Fruit fly (Drosophila melanogaster) whole organism, embryonic: ENCODE measurements around the gene CG34417.

Experiments
- Blimp-1 ChIP-seq: fragments of 200-800 bp; sonication (Bioruptor generic); optimal IDR thresholded peaks from 3 replicates; lab custom pipeline; 2018; ENCODE audit warnings: missing biosample characterization, missing genetic modification characterization, mild to moderate bottlenecking, moderate library complexity, missing genetic modification reagents
- CG10321 ChIP-seq: fragments of 200-800 bp; sonication (Bioruptor generic); IDR thresholded peaks from 2 replicates; pipeline ENCODE4 v1.3.6; 2022; ENCODE audit warnings: missing biosample characterization, missing genetic modification characterization
- CG11085 ChIP-seq: fragments of 200-800 bp; sonication (Bioruptor generic); IDR thresholded peaks from 2 replicates; pipeline ENCODE4 v1.3.6; 2022; ENCODE audit warnings: missing biosample characterization, missing genetic modification characterization
- CG12942 ChIP-seq: fragments of 200-800 bp; sonication (Bioruptor generic); optimal IDR thresholded peaks from 3 replicates; lab custom pipeline; 2016; ENCODE audit warnings: missing biosample characterization, missing genetic modification characterization
- CG13123 ChIP-seq: fragments of 200-800 bp; sonication (Bioruptor generic); optimal IDR thresholded peaks from 2 replicates; lab custom pipeline; 2016; ENCODE audit warnings: missing biosample characterization, missing genetic modification characterization
- CG13775 ChIP-seq: fragments of 200-800 bp; sonication (Bioruptor generic); optimal IDR thresholded peaks from 3 replicates; lab custom pipeline; 2017; ENCODE audit warnings: missing biosample characterization, mild to moderate bottlenecking, missing genetic modification characterization
- CG1602 ChIP-seq: fragments of 200-800 bp; sonication (Bioruptor generic); optimal IDR thresholded peaks from 3 replicates; lab custom pipeline; 2016; ENCODE audit warnings: missing biosample characterization, missing genetic modification characterization
- CG16815 ChIP-seq: fragments of 200-800 bp; sonication (Bioruptor generic); optimal IDR thresholded peaks from 3 replicates; lab custom pipeline; 2017; ENCODE audit warnings: missing biosample characterization, mild to moderate bottlenecking, missing genetic modification characterization
- CG17328 ChIP-seq: fragments of 200-800 bp; sonication (Bioruptor generic); IDR thresholded peaks from 2 replicates; pipeline ENCODE4 v1.3.6; 2022; ENCODE audit warnings: missing biosample characterization, missing genetic modification characterization
- CG18262 ChIP-seq: fragments of 200-800 bp; optimal IDR thresholded peaks from 3 replicates; lab custom pipeline; 2019; ENCODE audit warnings: missing biosample characterization, mild to moderate bottlenecking, missing genetic modification characterization, moderate library complexity
- CG2875 ChIP-seq: fragments of 200-800 bp; sonication (Bioruptor generic); optimal IDR thresholded peaks from 2 replicates; lab custom pipeline; 2017; ENCODE audit warnings: missing biosample characterization, mild to moderate bottlenecking, missing genetic modification characterization, missing genetic modification reagents
- CG31224 ChIP-seq: fragments of 200-800 bp; sonication (Bioruptor generic); IDR thresholded peaks from 2 replicates; pipeline ENCODE4 v1.3.6; 2022; ENCODE audit warnings: missing biosample characterization, missing genetic modification characterization
- CG33213 ChIP-seq: fragments of 200-800 bp; sonication (Bioruptor generic); optimal IDR thresholded peaks from 3 replicates; lab custom pipeline; 2016; ENCODE audit warnings: missing biosample characterization, missing genetic modification characterization
- CG33557 ChIP-seq: fragments of 200-800 bp; sonication (Bioruptor generic); optimal IDR thresholded peaks from 2 replicates; lab custom pipeline; 2019; ENCODE audit warnings: missing biosample characterization, mild to moderate bottlenecking, missing genetic modification characterization, moderate library complexity
- CG4730 ChIP-seq: fragments of 200-800 bp; sonication (Bioruptor generic); IDR thresholded peaks from 2 replicates; pipeline ENCODE4 v1.3.6; 2022; ENCODE audit warnings: missing biosample characterization, missing genetic modification characterization
- CG6689 ChIP-seq: fragments of 200-800 bp; sonication (Bioruptor generic); IDR thresholded peaks from 2 replicates; pipeline ENCODE4 v1.3.6; 2022; ENCODE audit warnings: missing biosample characterization, missing genetic modification characterization
- CG7963 ChIP-seq: fragments of 200-800 bp; sonication (Bioruptor generic); IDR thresholded peaks from 3 replicates; pipeline ENCODE4 v1.3.6; 2022; ENCODE audit warnings: missing biosample characterization, missing genetic modification characterization; ENCODE audit not compliant: partially characterized antibody
- CHES-1-like ChIP-seq: fragments of 200-800 bp; sonication (Bioruptor generic); optimal IDR thresholded peaks from 2 replicates; lab custom pipeline; 2016; ENCODE audit warnings: missing biosample characterization, missing genetic modification characterization
- CTCF ChIP-seq: fragments of 200-800 bp; sonication (Bioruptor generic); optimal IDR thresholded peaks from 2 replicates; lab custom pipeline; 2017; ENCODE audit warnings: missing biosample characterization, mild to moderate bottlenecking, missing genetic modification characterization, moderate library complexity
- Dbx ChIP-seq: fragments of 200-800 bp; sonication (Bioruptor generic); IDR thresholded peaks from 3 replicates; pipeline ENCODE4 v1.3.6; 2022; ENCODE audit warnings: missing biosample characterization, missing genetic modification characterization
- Doc2 ChIP-seq: fragments of 200-800 bp; sonication (Bioruptor generic); IDR thresholded peaks from 2 replicates; pipeline ENCODE4 v1.3.6; 2022; ENCODE audit warnings: missing biosample characterization, missing genetic modification characterization
- Ets65A ChIP-seq: fragments of 200-800 bp; sonication (Bioruptor generic); peaks from one replicate; lab custom pipeline; 2016; ENCODE audit warnings: missing biosample characterization, missing genetic modification characterization
- Gsc ChIP-seq: fragments of 200-800 bp; sonication (Bioruptor generic); IDR thresholded peaks from 2 replicates; pipeline ENCODE4 v1.3.6; 2022; ENCODE audit warnings: missing biosample characterization, missing genetic modification characterization
- HHEX ChIP-seq: fragments of 200-800 bp; sonication (Bioruptor generic); optimal IDR thresholded peaks from 3 replicates; lab custom pipeline; 2017; ENCODE audit warnings: missing biosample characterization, mild to moderate bottlenecking, missing genetic modification characterization, missing genetic modification reagents
- Lhr ChIP-seq: fragments of 200-800 bp; sonication (Bioruptor generic); optimal IDR thresholded peaks from 3 replicates; lab custom pipeline; 2017; ENCODE audit warnings: mild to moderate bottlenecking, missing biosample characterization, missing genetic modification reagents, missing genetic modification characterization
- NC2α ChIP-seq: fragments of 200-800 bp; sonication (Bioruptor generic); optimal IDR thresholded peaks from 2 replicates; lab custom pipeline; 2016; ENCODE audit warnings: missing biosample characterization, missing genetic modification characterization
- NC2β ChIP-seq: fragments of 200-800 bp; sonication (Bioruptor generic); optimal IDR thresholded peaks from 2 replicates; lab custom pipeline; 2016; ENCODE audit warnings: missing biosample characterization, missing genetic modification characterization
- NFAT ChIP-seq: fragments of 200-800 bp; sonication (Bioruptor generic); IDR thresholded peaks from 2 replicates; pipeline ENCODE4 v1.3.6; 2022; ENCODE audit warnings: missing biosample characterization, missing genetic modification characterization
- NfI ChIP-seq: fragments of 200-800 bp; sonication (Bioruptor generic); optimal IDR thresholded peaks from 3 replicates; lab custom pipeline; 2018; ENCODE audit warnings: missing biosample characterization, mild to moderate bottlenecking, missing genetic modification characterization, moderate library complexity
- ac ChIP-seq: fragments of 200-800 bp; sonication (Bioruptor generic); optimal IDR thresholded peaks from 3 replicates; lab custom pipeline; 2017; ENCODE audit warnings: missing biosample characterization, mild to moderate bottlenecking, missing genetic modification characterization
- ara ChIP-seq: fragments of 200-800 bp; sonication (Bioruptor generic); IDR thresholded peaks from 2 replicates; pipeline ENCODE4 v1.3.6; 2022; ENCODE audit warnings: missing biosample characterization, missing genetic modification characterization
- chinmo ChIP-seq: fragments of 200-800 bp; sonication (Bioruptor generic); IDR thresholded peaks from 4 replicates; pipeline ENCODE4 v1.3.6; 2022; ENCODE audit warnings: missing biosample characterization, missing genetic modification characterization; ENCODE audit not compliant: partially characterized antibody
- crc ChIP-seq: fragments of 200-800 bp; sonication (Bioruptor generic); optimal IDR thresholded peaks from 2 replicates; lab custom pipeline; 2016; ENCODE audit warnings: missing biosample characterization, missing genetic modification characterization
- crol ChIP-seq: fragments of 200-800 bp; sonication (Bioruptor generic); IDR thresholded peaks from 2 replicates; pipeline ENCODE4 v1.3.6; 2022; ENCODE audit warnings: missing biosample characterization, missing genetic modification characterization
- dimm ChIP-seq: fragments of 200-800 bp; sonication (Bioruptor generic); IDR thresholded peaks from 2 replicates; pipeline ENCODE4 v1.3.6; 2022; ENCODE audit warnings: missing biosample characterization, missing genetic modification characterization
- disco-r ChIP-seq: fragments of 200-800 bp; sonication (Bioruptor generic); optimal IDR thresholded peaks from 2 replicates; lab custom pipeline; 2016; ENCODE audit warnings: missing biosample characterization, missing genetic modification characterization
- lilli ChIP-seq: fragments of 200-800 bp; sonication (Bioruptor generic); optimal IDR thresholded peaks from 3 replicates; lab custom pipeline; 2016; ENCODE audit warnings: missing biosample characterization, missing genetic modification characterization
- mam ChIP-seq: fragments of 200-800 bp; sonication (Bioruptor generic); optimal IDR thresholded peaks from 3 replicates; lab custom pipeline; 2016; ENCODE audit warnings: missing biosample characterization, missing genetic modification characterization
- mld ChIP-seq: fragments of 200-800 bp; sonication (Bioruptor generic); IDR thresholded peaks from 3 replicates; pipeline ENCODE4 v1.3.6; 2022; ENCODE audit warnings: missing biosample characterization, missing genetic modification characterization; ENCODE audit not compliant: partially characterized antibody
- phol ChIP-seq: fragments of 200-800 bp; sonication (Bioruptor generic); optimal IDR thresholded peaks from 3 replicates; lab custom pipeline; 2018; ENCODE audit warnings: missing biosample characterization, mild to moderate bottlenecking, missing genetic modification characterization, moderate library complexity
- ro ChIP-seq: fragments of 200-800 bp; sonication (Bioruptor generic); IDR thresholded peaks from 2 replicates; pipeline ENCODE4 v1.3.6; 2022; ENCODE audit warnings: missing biosample characterization, missing genetic modification characterization
- salm ChIP-seq: fragments of 200-800 bp; sonication (Bioruptor generic); optimal IDR thresholded peaks from 2 replicates; lab custom pipeline; 2018; ENCODE audit warnings: missing biosample characterization, mild to moderate bottlenecking, missing genetic modification characterization
- sd ChIP-seq: fragments of 200-800 bp; sonication (Bioruptor generic); optimal IDR thresholded peaks from 3 replicates; lab custom pipeline; 2018; ENCODE audit warnings: missing biosample characterization, mild to moderate bottlenecking, missing genetic modification characterization, moderate library complexity
- slp2 ChIP-seq: fragments of 200-800 bp; sonication (Bioruptor generic); optimal IDR thresholded peaks from 2 replicates; lab custom pipeline; 2016; ENCODE audit warnings: missing biosample characterization, missing genetic modification characterization
- tna ChIP-seq: fragments of 200-800 bp; sonication (Bioruptor generic); IDR thresholded peaks from 2 replicates; pipeline ENCODE4 v1.3.6; 2022; ENCODE audit warnings: missing biosample characterization, missing genetic modification characterization; ENCODE audit not compliant: partially characterized antibody
- tx ChIP-seq: fragments of 200-800 bp; sonication (Bioruptor generic); optimal IDR thresholded peaks from 2 replicates; lab custom pipeline; 2016; ENCODE audit warnings: missing biosample characterization, missing genetic modification characterization
- z ChIP-seq: fragments of 200-800 bp; sonication (Bioruptor generic); IDR thresholded peaks from 3 replicates; pipeline ENCODE4 v1.3.6; 2022; ENCODE audit warnings: missing biosample characterization, missing genetic modification characterization

CG34417 gene

DNA sequence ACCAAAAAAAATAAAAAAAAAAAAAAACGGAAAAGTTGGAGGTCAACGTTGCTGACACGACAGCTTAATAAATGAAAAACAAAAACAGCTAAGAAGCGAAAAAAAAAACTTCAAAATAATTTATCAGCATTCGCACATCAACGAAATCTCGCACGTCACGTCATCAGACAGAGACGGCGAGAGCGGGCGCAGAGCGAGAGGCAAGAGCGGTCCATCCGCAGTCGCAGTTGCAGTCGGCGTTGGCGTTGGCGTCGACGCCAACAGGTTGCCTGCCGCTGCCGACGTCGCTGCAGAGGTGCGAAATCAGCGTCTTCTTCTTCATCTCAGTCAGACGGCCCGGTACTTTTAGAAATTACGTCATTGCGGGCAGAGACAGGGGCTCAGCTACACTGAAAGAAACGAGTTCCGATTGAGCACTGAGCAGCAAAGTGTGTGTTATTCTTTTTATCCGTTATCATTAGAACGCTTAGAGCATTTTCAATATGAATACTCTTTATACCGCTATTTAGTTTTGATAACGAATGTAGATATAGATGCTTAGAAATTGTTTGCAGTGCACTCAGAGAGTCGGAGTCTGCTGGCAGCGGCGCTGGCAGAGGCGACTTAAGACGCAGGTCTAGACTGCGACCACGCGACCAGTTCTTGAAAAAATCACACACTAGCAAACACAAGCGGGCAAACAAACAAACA lies 9.0 kb downstream of the CG34417 start (continued):
- peak; percentile 67 for TF ChIP-seq disco-r (GFP tag; lab: Kevin White, UChicago)
- peak; percentile 96 for TF ChIP-seq CG6689 (GFP tag; lab: Robert Waterston, UW)
- peak; percentile 94 for TF ChIP-seq phol (tag; lab: Kevin White, UChicago)
- TF ChIP-seq CG17328 (GFP tag; lab: Robert Waterston, UW), result peak; percentile 96
- TF ChIP-seq Doc2, result peak; percentile 76
- TF ChIP-seq CG13775 (GFP tag; lab: Kevin White, UChicago), result peak; percentile 91
- TF ChIP-seq z (GFP tag; lab: Robert Waterston, UW), result peak; percentile 69; the same call in 2 of the 3 replicates
- peak; percentile 94 for TF ChIP-seq CG18262 (tag; lab: Kevin White, UChicago)
- TF ChIP-seq CHES-1-like, result peak; percentile 96
- TF ChIP-seq tna (GFP tag; lab: Robert Waterston, UW), result no peak

DNA sequence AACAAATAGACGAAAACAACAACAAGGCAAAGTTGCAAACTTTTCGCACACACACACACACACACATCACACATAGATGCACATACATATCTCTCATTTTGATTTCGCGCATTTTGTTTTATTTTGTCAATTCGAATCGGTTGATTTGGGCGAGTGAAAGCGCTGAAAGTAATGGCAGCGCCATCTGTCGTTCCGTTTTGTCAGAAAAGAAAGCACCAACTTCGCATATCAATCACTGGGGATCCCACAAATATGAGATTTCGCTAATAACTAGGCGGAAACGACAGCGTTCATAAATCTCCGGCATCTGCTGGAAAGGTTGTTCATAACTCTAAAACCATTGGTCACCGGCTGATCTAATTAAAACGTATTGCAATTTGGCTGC lies 9.5 kb downstream of the CG34417 start:
- TF ChIP-seq Blimp-1 (GFP tag; lab: Kevin White, UChicago) (no peak), ara (GFP tag; lab: Robert Waterston, UW) (no peak), CG1602 (GFP tag; lab: Kevin White, UChicago) (no peak), CTCF (GFP tag; lab: Kevin White, UChicago) (peak; percentile 81), NC2α (GFP tag; lab: Kevin White, UChicago) (no peak)

DNA sequence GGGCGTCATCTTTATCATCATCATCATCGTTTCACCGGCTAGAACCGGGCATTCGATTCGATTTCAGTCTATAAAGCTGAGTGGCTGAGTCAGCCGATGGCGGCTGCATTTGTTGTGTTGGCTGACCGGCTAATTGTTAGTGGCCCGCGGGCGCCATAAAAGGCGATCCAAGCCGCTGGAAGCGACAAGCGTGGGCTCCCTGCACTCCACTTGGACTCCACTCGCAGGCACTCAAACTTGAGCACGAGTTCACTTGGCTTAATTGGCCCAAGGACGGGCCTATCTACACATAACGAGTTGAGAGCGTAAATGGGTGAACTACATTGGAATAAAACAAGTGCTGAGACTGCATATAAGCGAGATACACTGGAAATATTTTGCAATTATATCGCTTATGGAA lies 10.9 kb downstream of the CG34417 start:
- TF ChIP-seq CG13123 (GFP tag; lab: Kevin White, UChicago), result no peak
- no peak for TF ChIP-seq Gsc (GFP tag; lab: Robert Waterston, UW)
- no peak for TF ChIP-seq lilli (GFP tag; lab: Kevin White, UChicago)
- no peak for TF ChIP-seq NFAT
- TF ChIP-seq CG16815, result no peak
- no peak for TF ChIP-seq salm (tag; lab: Kevin White, UChicago)
- no peak for TF ChIP-seq CG33557
- no peak for TF ChIP-seq crol (GFP tag; lab: Robert Waterston, UW)
- TF ChIP-seq Ets65A (GFP tag; lab: Kevin White, UChicago), result peak; percentile 76
- TF ChIP-seq sd (tag; lab: Kevin White, UChicago), result no peak
- no peak for TF ChIP-seq Dbx (GFP tag; lab: Robert Waterston, UW)
- no peak for TF ChIP-seq CG33213
- TF ChIP-seq CG11085 (GFP tag; lab: Robert Waterston, UW), result no peak
- no peak for TF ChIP-seq CG2875 (GFP tag; lab: Kevin White, UChicago)
- no peak for TF ChIP-seq dimm (GFP tag; lab: Robert Waterston, UW)
- peak; percentile 41; the same call in 1 of the 4 replicates for TF ChIP-seq chinmo
- no peak for TF ChIP-seq slp2 (GFP tag; lab: Kevin White, UChicago)

DNA sequence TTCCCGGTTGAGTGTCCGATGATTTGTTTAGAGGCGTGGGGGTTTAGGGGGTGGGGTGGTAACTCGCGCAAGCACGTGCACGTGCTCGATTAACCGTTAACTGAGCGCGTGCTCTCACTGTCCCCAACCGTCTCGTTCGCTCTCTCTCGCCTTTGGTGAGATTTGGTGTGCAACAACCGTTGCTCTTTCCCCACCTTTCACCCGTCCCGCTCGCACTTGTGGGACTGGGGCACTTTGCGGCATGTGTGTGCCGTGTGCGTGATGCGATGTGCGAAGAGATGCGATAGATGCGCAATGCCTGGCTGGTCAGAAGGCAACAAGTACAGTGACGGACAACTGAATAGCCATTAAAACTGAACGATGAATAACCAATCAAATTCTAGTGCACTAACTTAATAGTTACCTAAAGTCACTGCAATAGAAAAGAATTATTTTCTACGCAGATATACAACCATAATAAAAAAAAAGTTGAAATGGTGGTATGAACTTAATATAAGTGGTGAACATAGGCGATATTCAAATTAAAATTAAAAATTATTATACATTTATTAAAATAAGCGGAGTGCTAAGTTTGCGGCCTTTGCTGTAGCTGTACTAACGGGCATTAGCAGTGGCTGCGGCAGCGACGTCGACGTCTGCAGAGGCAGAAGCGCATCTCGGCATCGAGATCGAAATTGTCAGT lies 30.8 kb downstream of the CG34417 start:
- TF ChIP-seq NfI (peak; percentile 85), CG10321 (GFP tag; lab: Robert Waterston, UW) (peak; percentile 41; the same call in 1 of the 2 replicates), ro (GFP tag; lab: Robert Waterston, UW) (peak; percentile 70; the same call in 1 of the 2 replicates), mld (GFP tag; lab: Robert Waterston, UW) (no peak), crc (GFP tag; lab: Kevin White, UChicago) (no peak), ac (GFP tag; lab: Kevin White, UChicago) (peak; percentile 80), HHEX (GFP tag; lab: Kevin White, UChicago) (peak; percentile 76), CG4730 (peak; percentile 58), Lhr (GFP tag; lab: Kevin White, UChicago) (peak; percentile 80), CG31224 (GFP tag; lab: Robert Waterston, UW) (peak; percentile 65), CG7963 (no peak), CG12942 (GFP tag; lab: Kevin White, UChicago) (peak; percentile 76), mam (GFP tag; lab: Kevin White, UChicago) (no peak), NC2β (GFP tag; lab: Kevin White, UChicago) (peak; percentile 21), tx (GFP tag; lab: Kevin White, UChicago) (no peak)
